Worm (Caenorhabditis elegans) whole organism, L4 larva: ENCODE results near the gene Y37D8A.6.

Experiments used
- F44E2.7 ChIP-seq: fragments of 200-800 bp; sonication (Bioruptor generic); IDR thresholded peaks from 2 replicates; pipeline ENCODE4 v2.1.2; 2022; ENCODE audit warnings: missing genetic modification characterization, missing compliant biosample characterization
- T20F7.1 ChIP-seq: fragments of 200-800 bp; sonication (Bioruptor generic); optimal IDR thresholded peaks from 2 replicates; lab custom pipeline; 2018; ENCODE audit warnings: mild to moderate bottlenecking, missing genetic modification characterization, missing compliant biosample characterization
- Y105C5A.15 ChIP-seq: fragments of 200-800 bp; sonication (Bioruptor generic); IDR thresholded peaks from 2 replicates; pipeline ENCODE4 v1.3.6; 2022; ENCODE audit warnings: missing genetic modification characterization, missing compliant biosample characterization
- Y48G9A.11 ChIP-seq: fragments of 200-800 bp; sonication (Bioruptor generic); IDR thresholded peaks from 2 replicates; pipeline ENCODE4 v1.3.6; 2022; ENCODE audit warnings: missing genetic modification reagents, missing genetic modification characterization, missing compliant biosample characterization
- ces-1 ChIP-seq: fragments of 150-350 bp; sonication (generic microtip); optimal IDR thresholded peaks from 4 replicates; lab custom pipeline; 2014; ENCODE audit warnings: missing biosample characterization, missing genetic modification reagents, missing genetic modification characterization
- daf-16 ChIP-seq, 3 experiments: sonication (generic microtip); optimal IDR thresholded peaks; 2 replicates each; lab custom pipeline; 2016 to 2017; ENCODE audit warnings: missing genetic modification characterization in 3 of 3, missing genetic modification reagents in 3 of 3, mild to moderate bottlenecking in 2 of 3, missing compliant biosample characterization in 2 of 3, missing biosample characterization in 1 of 3, moderate library complexity in 1 of 3
- dmd-6 ChIP-seq: fragments of 200-800 bp; sonication (Bioruptor generic); IDR thresholded peaks from 2 replicates; pipeline ENCODE4 v1.3.6; 2022; ENCODE audit warnings: missing genetic modification reagents, missing genetic modification characterization, missing compliant biosample characterization
- dmd-8 ChIP-seq: fragments of 200-800 bp; sonication (Bioruptor generic); IDR thresholded peaks from 2 replicates; pipeline ENCODE4 v1.3.6; 2022; ENCODE audit warnings: missing genetic modification characterization, missing compliant biosample characterization
- dmd-9 ChIP-seq: fragments of 200-800 bp; sonication (Bioruptor generic); IDR thresholded peaks from 2 replicates; pipeline ENCODE4 v1.3.6; 2022; ENCODE audit warnings: missing genetic modification reagents, missing genetic modification characterization, missing compliant biosample characterization
- dpl-1 ChIP-seq: fragments of 150-350 bp; optimal IDR thresholded peaks from 2 replicates; lab custom pipeline; 2014; ENCODE audit warnings: missing biosample characterization, missing genetic modification reagents, missing genetic modification characterization
- dve-1 ChIP-seq: sonication (generic microtip); optimal IDR thresholded peaks from 2 replicates; lab custom pipeline; 2017; ENCODE audit warnings: antibody characterized with exemption, mild to moderate bottlenecking, missing genetic modification characterization, missing compliant biosample characterization; ENCODE audit not compliant: insufficient read depth
- gei-8 ChIP-seq: fragments of 200-800 bp; sonication (Bioruptor generic); optimal IDR thresholded peaks from 2 replicates; lab custom pipeline; 2018; ENCODE audit warnings: mild to moderate bottlenecking, missing genetic modification characterization, missing compliant biosample characterization
- hif-1 ChIP-seq, 2 experiments: sonication (generic microtip); optimal IDR thresholded peaks; 2 replicates each; lab custom pipeline; 2016 to 2017; ENCODE audit warnings: missing compliant biosample characterization in 2 of 2, missing genetic modification characterization in 2 of 2, missing genetic modification reagents in 2 of 2, missing genotype in 2 of 2, mild to moderate bottlenecking in 1 of 2
- hlh-11 ChIP-seq: fragments of 200-800 bp; sonication (Bioruptor generic); optimal IDR thresholded peaks from 2 replicates; lab custom pipeline; 2018; ENCODE audit warnings: mild to moderate bottlenecking, missing genetic modification characterization, missing compliant biosample characterization
- hlh-30 ChIP-seq: sonication (generic microtip); optimal IDR thresholded peaks from 2 replicates; lab custom pipeline; 2017; ENCODE audit warnings: antibody characterized with exemption, mild to moderate bottlenecking, missing genetic modification characterization, missing compliant biosample characterization; ENCODE audit not compliant: insufficient read depth
- hmg-1.1 ChIP-seq: fragments of 200-800 bp; sonication (Bioruptor generic); IDR thresholded peaks from 2 replicates; pipeline ENCODE4 v1.3.6; 2022; ENCODE audit warnings: missing genetic modification reagents, missing genetic modification characterization, missing compliant biosample characterization
- lin-1 ChIP-seq: fragments of 200-800 bp; sonication (Bioruptor generic); IDR thresholded peaks from 2 replicates; pipeline ENCODE4 v1.3.6; 2022; ENCODE audit warnings: missing genetic modification reagents, missing genetic modification characterization, missing compliant biosample characterization
- lsy-2 ChIP-seq, 2 experiments: fragments of 150-350 bp in 1 of 2; sonication (generic microtip) in 1 of 2; optimal IDR thresholded peaks; 2 replicates each; lab custom pipeline; 2014 to 2017; ENCODE audit warnings: missing biosample characterization in 2 of 2, missing genetic modification characterization in 2 of 2
- mdl-1 ChIP-seq, 2 experiments: fragments of 150-350 bp in 1 of 2; sonication (generic microtip) in 1 of 2; optimal IDR thresholded peaks; 2 replicates each; lab custom pipeline; 2014 to 2017; ENCODE audit warnings: missing biosample characterization in 2 of 2, missing genetic modification characterization in 2 of 2
- mep-1 ChIP-seq: fragments of 150-350 bp; sonication (generic microtip); optimal IDR thresholded peaks from 3 replicates; lab custom pipeline; 2014; ENCODE audit warnings: missing biosample characterization, missing genetic modification characterization
- mes-2 ChIP-seq: sonication (generic microtip); optimal IDR thresholded peaks from 2 replicates; lab custom pipeline; 2016; ENCODE audit warnings: missing genotype, mild to moderate bottlenecking, missing genetic modification characterization, missing compliant biosample characterization; ENCODE audit not compliant: poor library complexity, severe bottlenecking
- mxl-2 ChIP-seq: fragments of 200-800 bp; sonication (Bioruptor generic); conservative IDR thresholded peaks from 2 replicates; pipeline ENCODE4 v1.3.6; 2022; ENCODE audit warnings: missing genetic modification reagents, missing genetic modification characterization, missing compliant biosample characterization
- mxl-3 ChIP-seq: fragments of 200-800 bp; sonication (Bioruptor generic); optimal IDR thresholded peaks from 2 replicates; lab custom pipeline; 2018; ENCODE audit warnings: mild to moderate bottlenecking, missing genetic modification characterization, missing compliant biosample characterization
- nhr-10 ChIP-seq: fragments of 150-350 bp; optimal IDR thresholded peaks from 2 replicates; lab custom pipeline; 2014; ENCODE audit warnings: missing biosample characterization, missing genetic modification characterization
- nhr-28 ChIP-seq: fragments of 150-350 bp; optimal IDR thresholded peaks from 2 replicates; lab custom pipeline; 2014; ENCODE audit warnings: missing biosample characterization, missing genetic modification characterization
- nhr-77 ChIP-seq: fragments of 150-350 bp; optimal IDR thresholded peaks from 2 replicates; lab custom pipeline; 2014; ENCODE audit warnings: missing biosample characterization, missing genetic modification characterization
- pha-4 ChIP-seq, 2 experiments: fragments of 150-350 bp in 1 of 2; fragments of 200-800 bp in 1 of 2; sonication (Bioruptor generic) in 1 of 2; IDR thresholded peaks in 1 of 2; optimal IDR thresholded peaks in 1 of 2; 2 replicates each; pipeline versions ENCODE4 v1.3.6 to Lab custom; 2014 to 2022; ENCODE audit warnings: missing genetic modification characterization in 2 of 2, missing genetic modification reagents in 2 of 2, missing biosample characterization in 1 of 2, missing compliant biosample characterization in 1 of 2
- pqm-1 ChIP-seq: sonication (generic microtip); optimal IDR thresholded peaks from 2 replicates; lab custom pipeline; 2017; ENCODE audit warnings: missing biosample characterization, missing genetic modification characterization
- saeg-2 ChIP-seq: fragments of 200-800 bp; sonication (Bioruptor generic); IDR thresholded peaks from 2 replicates; pipeline ENCODE4 v1.3.6; 2022; ENCODE audit warnings: missing genetic modification reagents, missing genetic modification characterization, missing compliant biosample characterization
- sdz-12 ChIP-seq: fragments of 200-800 bp; sonication (Bioruptor generic); optimal IDR thresholded peaks from 2 replicates; lab custom pipeline; 2018; ENCODE audit warnings: mild to moderate bottlenecking, missing genetic modification characterization, missing compliant biosample characterization
- set-16 ChIP-seq: fragments of 200-800 bp; sonication (Bioruptor generic); IDR thresholded peaks from 2 replicates; pipeline ENCODE4 v1.3.6; 2022; ENCODE audit warnings: missing genetic modification reagents, missing genetic modification characterization, missing compliant biosample characterization
- snpc-1.2 ChIP-seq: fragments of 200-800 bp; sonication (Bioruptor generic); IDR thresholded peaks from 2 replicates; pipeline ENCODE4 v1.3.6; 2022; ENCODE audit warnings: missing genetic modification reagents, missing genetic modification characterization, missing compliant biosample characterization
- spr-1 ChIP-seq: sonication (generic microtip); optimal IDR thresholded peaks from 2 replicates; lab custom pipeline; 2016; ENCODE audit warnings: mild to moderate bottlenecking, missing genetic modification characterization, missing compliant biosample characterization
- tra-1 ChIP-seq: fragments of 200-800 bp; sonication (Bioruptor generic); IDR thresholded peaks from 2 replicates; pipeline ENCODE4 v1.3.6; 2022; ENCODE audit warnings: missing genetic modification reagents, missing genetic modification characterization, missing compliant biosample characterization
- unc-130 ChIP-seq: sonication (generic microtip); optimal IDR thresholded peaks from 2 replicates; lab custom pipeline; 2016; ENCODE audit warnings: missing genetic modification reagents, missing genetic modification characterization, missing compliant biosample characterization
- vab-7 ChIP-seq: fragments of 200-800 bp; sonication (Bioruptor generic); IDR thresholded peaks from 2 replicates; pipeline ENCODE4 v1.3.6; 2022; ENCODE audit warnings: missing genetic modification reagents, missing genetic modification characterization, missing compliant biosample characterization
- zip-11 ChIP-seq: fragments of 200-800 bp; sonication (Bioruptor generic); IDR thresholded peaks from 2 replicates; pipeline ENCODE4 v1.3.6; 2022; ENCODE audit warnings: missing genetic modification characterization, missing compliant biosample characterization

Y37D8A.6 gene

DNA sequence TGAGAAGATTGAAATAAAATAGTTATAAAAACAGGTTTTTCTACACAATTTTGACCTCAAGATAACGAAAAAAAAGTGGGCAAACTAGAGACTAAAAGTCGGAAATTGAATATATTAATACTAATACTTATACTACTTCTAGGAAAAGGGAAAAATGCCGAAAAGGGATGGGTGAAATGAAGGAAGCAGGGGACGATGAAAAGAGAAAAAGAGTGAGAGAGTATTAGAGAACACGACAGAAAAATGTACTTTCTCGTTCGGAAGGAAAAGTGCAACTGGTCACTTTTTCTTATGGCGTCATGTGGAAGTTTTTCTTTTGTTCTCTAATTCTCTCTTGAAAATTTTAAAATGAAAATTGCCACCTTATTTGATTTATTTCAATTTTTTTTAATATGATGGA, 28.8 kb downstream of the Y37D8A.6 start (continued):
- TF ChIP-seq hlh-11 (peak; percentile 87), mxl-2 (GFP tag; lab: Robert Waterston, UW) (no peak)
- TF ChIP-seq, all 104 proteins: peak for 27

DNA sequence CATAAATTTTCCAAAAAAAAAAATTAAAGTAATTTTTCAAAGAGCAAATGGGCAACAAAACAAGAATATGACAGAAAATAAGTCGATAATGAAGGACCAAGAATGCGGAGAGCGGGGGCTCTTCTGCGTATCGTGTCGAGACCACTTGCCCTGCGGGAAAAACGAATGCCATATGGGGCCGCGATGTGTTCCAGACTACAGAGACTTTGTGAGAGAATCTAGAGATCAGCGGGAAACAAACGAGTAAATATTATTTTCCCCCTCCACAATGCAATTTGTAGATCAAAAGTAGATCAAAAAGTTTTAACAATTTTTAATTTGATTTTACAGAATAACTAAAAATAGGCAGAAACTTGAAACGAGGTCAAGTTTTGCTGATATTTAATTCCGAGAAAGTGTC, 29.9 kb downstream of the Y37D8A.6 start:
- TF ChIP-seq gei-8 (GFP tag; lab: Kevin White, UChicago) (no peak), snpc-1.2 (GFP tag; lab: Robert Waterston, UW) (no peak), ces-1 (GFP tag; lab: Kevin White, UChicago) (no peak), dpl-1 (GFP tag; lab: Kevin White, UChicago) (no peak), zip-11 (GFP tag; lab: Robert Waterston, UW) (no peak), spr-1 (tag; lab: Kevin White, UChicago) (no peak), F44E2.7 (no peak)

- TF ChIP-seq dmd-9: no peak
- no peak for TF ChIP-seq saeg-2 (GFP tag; lab: Robert Waterston, UW)
- no peak for TF ChIP-seq sdz-12 (GFP tag; lab: Kevin White, UChicago)
- TF ChIP-seq lin-1 (GFP tag; lab: Robert Waterston, UW): no peak
- peak; percentile 49; the same call in 1 of the 2 replicates for TF ChIP-seq pha-4 (GFP tag; IDR thresholded peaks at IDR 0.05; lab: Robert Waterston, UW)
- no peak for TF ChIP-seq pha-4 (tag; optimal IDR thresholded peaks at IDR 0.05; lab: Kevin White, UChicago)
- peak; percentile 29 for TF ChIP-seq mes-2 (tag; lab: Kevin White, UChicago)
- no peak for TF ChIP-seq dmd-8 (GFP tag; lab: Robert Waterston, UW)
- peak; percentile 74 for TF ChIP-seq dve-1
- no peak for TF ChIP-seq Y105C5A.15 (GFP tag; lab: Robert Waterston, UW)
- peak; percentile 47 for TF ChIP-seq mep-1 (tag; lab: Kevin White, UChicago)
- peak; percentile 39; the same call in 1 of the 2 replicates for TF ChIP-seq hmg-1.1 (GFP tag; lab: Robert Waterston, UW)
- peak; percentile 91 for TF ChIP-seq hlh-11
- TF ChIP-seq T20F7.1: peak; percentile 24
- TF ChIP-seq pqm-1: no peak
- TF ChIP-seq nhr-28 (tag; lab: Kevin White, UChicago): peak; percentile 75
- TF ChIP-seq tra-1 (GFP tag; lab: Robert Waterston, UW): 0 out of 2 replicates have a peak, but pooled peaks have one; percentile 21
- peak; percentile 86 to 92 for TF ChIP-seq mdl-1 (tag; optimal IDR thresholded peaks at IDR 0.05; lab: Kevin White, UChicago)
- TF ChIP-seq hif-1 (tag; optimal IDR thresholded peaks at IDR 0.05; lab: Kevin White, UChicago): peak in 1 of 2 experiments; percentile 42
- TF ChIP-seq Y48G9A.11: no peak
- peak; percentile 98 for TF ChIP-seq mxl-3
- peak; percentile 86 for TF ChIP-seq hlh-30 (tag; lab: Kevin White, UChicago)
- TF ChIP-seq unc-130 (GFP tag; lab: Kevin White, UChicago): no peak
- peak; percentile 87 for TF ChIP-seq dmd-6
- no peak for TF ChIP-seq nhr-10 (tag; lab: Kevin White, UChicago)
- peak; percentile 68 for TF ChIP-seq nhr-77
- no peak for TF ChIP-seq vab-7 (GFP tag; lab: Robert Waterston, UW)
- no peak for TF ChIP-seq daf-16 (GFP tag; optimal IDR thresholded peaks at IDR 0.05; lab: Kevin White, UChicago)
- peak; percentile 45 for TF ChIP-seq daf-16 (tag; optimal IDR thresholded peaks at IDR 0.05; lab: Kevin White, UChicago)
- TF ChIP-seq lsy-2 (tag; optimal IDR thresholded peaks at IDR 0.05; lab: Kevin White, UChicago): peak in 1 of 2 experiments; percentile 32
- TF ChIP-seq set-16 (GFP tag; lab: Robert Waterston, UW): peak; percentile 45; the same call in 1 of the 2 replicates
These were observed 31.2 kb downstream of the Y37D8A.6 start, which contains the start of gene Y37D8A.4 for ce11 chrIII:12838913-12839366. Gene Y37D8A.4 (minus strand): TSS chrIII:12838963.
